Worm (Caenorhabditis elegans): Measurements from ENCODE around the gene C16E9.1.

ce11 chrX:6932134-6932533, 7.9 kb upstream of the C16E9.1 start, which contains the start of gene F14B8.6:
- no peak for TF ChIP-seq dao-5 (tag; optimal IDR thresholded peaks at IDR 0.05)
- TF ChIP-seq him-1 (tag; optimal IDR thresholded peaks at IDR 0.05) = no peak
